Worm (Caenorhabditis elegans) whole organism, young adult: ENCODE data around the gene Y7A9A.1.

Source experiments
- D2030.7 ChIP-seq: fragments of 200-800 bp; sonication (Bioruptor generic); IDR thresholded peaks from 2 replicates; pipeline ENCODE4 v1.3.6; 2022; ENCODE audit warnings: missing genetic modification reagents, missing genetic modification characterization, missing compliant biosample characterization
- F39B2.1 ChIP-seq: fragments of 200-800 bp; sonication (Bioruptor generic); IDR thresholded peaks from 2 replicates; pipeline ENCODE4 v1.3.6; 2022; ENCODE audit warnings: missing genetic modification reagents, missing genetic modification characterization, missing compliant biosample characterization
- F49E8.2 ChIP-seq: sonication (generic microtip); optimal IDR thresholded peaks from 3 replicates; lab custom pipeline; 2017; ENCODE audit warnings: missing genetic modification characterization, mild to moderate bottlenecking, missing compliant biosample characterization, antibody characterized with exemption, moderate library complexity; ENCODE audit not compliant: insufficient read depth
- F57C9.4 ChIP-seq: sonication (generic microtip); optimal IDR thresholded peaks from 2 replicates; lab custom pipeline; 2017; ENCODE audit warnings: mild to moderate bottlenecking, missing genetic modification characterization, missing compliant biosample characterization
- K12H6.12 ChIP-seq: fragments of 200-800 bp; sonication (Bioruptor generic); optimal IDR thresholded peaks from 2 replicates; lab custom pipeline; 2018; ENCODE audit warnings: mild to moderate bottlenecking, missing genetic modification characterization, missing compliant biosample characterization
- T26A5.8 ChIP-seq: sonication (generic microtip); optimal IDR thresholded peaks from 2 replicates; lab custom pipeline; 2016; ENCODE audit warnings: missing genetic modification characterization, missing compliant biosample characterization
- Y95B8A.8 ChIP-seq: fragments of 200-800 bp; sonication (Bioruptor generic); IDR thresholded peaks from 2 replicates; pipeline ENCODE4 v1.3.6; 2022; ENCODE audit warnings: missing genetic modification reagents, missing genetic modification characterization, missing compliant biosample characterization
- ZK185.1 ChIP-seq: sonication (generic microtip); optimal IDR thresholded peaks from 2 replicates; lab custom pipeline; 2016; ENCODE audit warnings: mild to moderate bottlenecking, missing genetic modification characterization, missing compliant biosample characterization; ENCODE audit not compliant: poor library complexity, severe bottlenecking
- aptf-3 ChIP-seq: fragments of 200-800 bp; sonication (Bioruptor generic); IDR thresholded peaks from 2 replicates; pipeline ENCODE4 v1.3.6; 2022; ENCODE audit warnings: missing genetic modification characterization, missing compliant biosample characterization
- attf-6 ChIP-seq: fragments of 200-800 bp; sonication (Bioruptor generic); IDR thresholded peaks from 2 replicates; pipeline ENCODE4 v1.3.6; 2022; ENCODE audit warnings: missing genetic modification reagents, missing genetic modification characterization, missing compliant biosample characterization
- cebp-1 ChIP-seq, 2 experiments: fragments of 200-800 bp in 1 of 2; sonication (Bioruptor generic) in 1 of 2; sonication (generic microtip) in 1 of 2; IDR thresholded peaks in 1 of 2; optimal IDR thresholded peaks in 1 of 2; 2 replicates each; pipeline versions ENCODE4 v1.3.6 to Lab custom; 2017 to 2022; ENCODE audit warnings: missing compliant biosample characterization in 2 of 2, missing genetic modification characterization in 2 of 2, mild to moderate bottlenecking in 1 of 2, missing genetic modification reagents in 1 of 2, moderate library complexity in 1 of 2
- ceh-40 ChIP-seq: fragments of 200-800 bp; sonication (Bioruptor generic); IDR thresholded peaks from 2 replicates; pipeline ENCODE4 v1.3.6; 2022; ENCODE audit warnings: missing genetic modification characterization, missing compliant biosample characterization
- ceh-58 ChIP-seq: fragments of 200-800 bp; sonication (Bioruptor generic); IDR thresholded peaks from 2 replicates; pipeline ENCODE4 v1.3.6; 2022; ENCODE audit warnings: missing genetic modification characterization, missing compliant biosample characterization
- egrh-3 ChIP-seq: fragments of 200-800 bp; sonication (Bioruptor generic); IDR thresholded peaks from 2 replicates; pipeline ENCODE4 v1.3.6; 2022; ENCODE audit warnings: missing genetic modification reagents, missing genetic modification characterization, missing compliant biosample characterization
- fkh-3 ChIP-seq: sonication (generic microtip); optimal IDR thresholded peaks from 2 replicates; lab custom pipeline; 2016; ENCODE audit warnings: mild to moderate bottlenecking, missing genetic modification characterization, missing compliant biosample characterization
- gei-17 ChIP-seq: fragments of 200-800 bp; sonication (Bioruptor generic); optimal IDR thresholded peaks from 2 replicates; lab custom pipeline; 2018; ENCODE audit warnings: mild to moderate bottlenecking, missing genetic modification characterization, missing compliant biosample characterization
- him-1 ChIP-seq: sonication (generic microtip); optimal IDR thresholded peaks from 2 replicates; lab custom pipeline; 2016; ENCODE audit warnings: missing genotype, missing genetic modification reagents, missing genetic modification characterization, missing compliant biosample characterization
- hlh-26 ChIP-seq: fragments of 200-800 bp; sonication (Bioruptor generic); conservative IDR thresholded peaks from 2 replicates; pipeline ENCODE4 v1.3.6; 2022; ENCODE audit warnings: missing genetic modification reagents, missing genetic modification characterization, missing compliant biosample characterization
- hrde-1 ChIP-seq: sonication (generic microtip); optimal IDR thresholded peaks from 2 replicates; lab custom pipeline; 2016; ENCODE audit warnings: missing genetic modification characterization, mild to moderate bottlenecking, missing compliant biosample characterization, moderate library complexity, missing genotype, missing genetic modification reagents, borderline replicate concordance
- hsf-1 ChIP-seq: fragments of 200-800 bp; sonication (Bioruptor generic); IDR thresholded peaks from 2 replicates; pipeline ENCODE4 v1.3.6; 2022; ENCODE audit warnings: missing genetic modification reagents, missing genetic modification characterization, missing compliant biosample characterization
- let-607 ChIP-seq, 2 experiments: fragments of 200-800 bp in 1 of 2; sonication (Bioruptor generic) in 1 of 2; sonication (generic microtip) in 1 of 2; optimal IDR thresholded peaks; 2 replicates each; lab custom pipeline; 2016 to 2018; ENCODE audit warnings: mild to moderate bottlenecking in 2 of 2, missing compliant biosample characterization in 2 of 2, missing genetic modification characterization in 2 of 2, moderate library complexity in 2 of 2, missing genotype in 1 of 2
- lin-40 ChIP-seq: sonication (generic microtip); optimal IDR thresholded peaks from 2 replicates; lab custom pipeline; 2016; ENCODE audit warnings: missing genetic modification characterization, mild to moderate bottlenecking, missing compliant biosample characterization, missing genotype, missing genetic modification reagents
- madf-10 ChIP-seq: sonication (generic microtip); optimal IDR thresholded peaks from 2 replicates; lab custom pipeline; 2016; ENCODE audit warnings: mild to moderate bottlenecking, missing genetic modification characterization, missing compliant biosample characterization
- mxl-1 ChIP-seq: sonication (generic microtip); optimal IDR thresholded peaks from 2 replicates; lab custom pipeline; 2016; ENCODE audit warnings: missing genetic modification characterization, missing compliant biosample characterization
- nfya-1 ChIP-seq: sonication (generic microtip); optimal IDR thresholded peaks from 2 replicates; lab custom pipeline; 2017; ENCODE audit warnings: antibody characterized with exemption, missing compliant biosample characterization, missing genetic modification characterization, borderline replicate concordance; ENCODE audit not compliant: insufficient read depth
- nhr-27 ChIP-seq: fragments of 200-800 bp; sonication (Bioruptor generic); optimal IDR thresholded peaks from 2 replicates; lab custom pipeline; 2018; ENCODE audit warnings: mild to moderate bottlenecking, missing genetic modification characterization, moderate library complexity, missing compliant biosample characterization
- nhr-90 ChIP-seq: sonication (generic microtip); optimal IDR thresholded peaks from 2 replicates; lab custom pipeline; 2016; ENCODE audit warnings: missing genotype, mild to moderate bottlenecking, missing genetic modification characterization, missing compliant biosample characterization
- rec-8 ChIP-seq, 2 experiments: sonication (generic microtip); optimal IDR thresholded peaks; 2 replicates each; lab custom pipeline; 2016; ENCODE audit warnings: mild to moderate bottlenecking in 2 of 2, missing genetic modification characterization in 2 of 2, missing genetic modification reagents in 2 of 2, missing genotype in 2 of 2, missing biosample characterization in 1 of 2, missing compliant biosample characterization in 1 of 2, moderate library complexity in 1 of 2
- snpc-1.3 ChIP-seq: sonication (generic microtip); optimal IDR thresholded peaks from 2 replicates; lab custom pipeline; 2017; ENCODE audit warnings: missing genetic modification characterization, mild to moderate bottlenecking, missing compliant biosample characterization, antibody characterized with exemption, moderate library complexity, missing genotype, missing genetic modification reagents; ENCODE audit not compliant: insufficient read depth
- snpc-4 ChIP-seq, 5 experiments: fragments of 150-350 bp in 1 of 5; sonication (generic microtip) in 4 of 5; optimal IDR thresholded peaks; 2 replicates each; lab custom pipeline; 2014 to 2018; ENCODE audit warnings: missing genetic modification characterization in 5 of 5, missing biosample characterization in 3 of 5, antibody characterized with exemption in 2 of 5, mild to moderate bottlenecking in 2 of 5, missing compliant biosample characterization in 2 of 5, missing genotype in 2 of 5, moderate library complexity in 2 of 5, missing genetic modification reagents in 1 of 5
- tlf-1 ChIP-seq: fragments of 200-800 bp; sonication (Bioruptor generic); optimal IDR thresholded peaks from 2 replicates; lab custom pipeline; 2018; ENCODE audit warnings: mild to moderate bottlenecking, missing genetic modification characterization, missing compliant biosample characterization
- unc-62 ChIP-seq: fragments of 150-350 bp; optimal IDR thresholded peaks from 2 replicates; lab custom pipeline; 2014; ENCODE audit warnings: missing biosample characterization, missing genetic modification reagents, missing genetic modification characterization

Y7A9A.1 gene

ce11 chrIV:16184521-16184920 lies 12.3 kb upstream of the Y7A9A.1 start, which contains the start of gene Y105C5B.1413:
Gene Y105C5B.1413 (minus strand): TSS chrIV:16184621.
- TF ChIP-seq T26A5.8 = no peak
- no peak for TF ChIP-seq ceh-58 (GFP tag; lab: Robert Waterston, UW)
- TF ChIP-seq cebp-1 (GFP tag; IDR thresholded peaks at IDR 0.05; lab: Robert Waterston, UW) = no peak
- TF ChIP-seq cebp-1 (tag; optimal IDR thresholded peaks at IDR 0.05; lab: Kevin White, UChicago) = no peak
- TF ChIP-seq Y95B8A.8 (GFP tag; lab: Robert Waterston, UW) = no peak
- TF ChIP-seq K12H6.12 (tag; lab: Kevin White, UChicago) = no peak
- no peak for TF ChIP-seq let-607 (tag; optimal IDR thresholded peaks at IDR 0.05; lab: Kevin White, UChicago)
- no peak for TF ChIP-seq him-1 (tag; lab: Kevin White, UChicago)
- no peak for TF ChIP-seq F49E8.2 (tag; lab: Kevin White, UChicago)
- no peak for TF ChIP-seq ceh-40
- no peak for TF ChIP-seq hrde-1 (tag; lab: Kevin White, UChicago)
- TF ChIP-seq mxl-1 (tag; lab: Kevin White, UChicago) = no peak
- TF ChIP-seq unc-62 (GFP tag; lab: Kevin White, UChicago) = no peak
- no peak for TF ChIP-seq rec-8 (tag; optimal IDR thresholded peaks at IDR 0.05; lab: Kevin White, UChicago)
- no peak for TF ChIP-seq lin-40 (tag; lab: Kevin White, UChicago)
- TF ChIP-seq F39B2.1 (GFP tag; lab: Robert Waterston, UW) = no peak
- no peak for TF ChIP-seq madf-10 (tag; lab: Kevin White, UChicago)
- no peak for TF ChIP-seq egrh-3 (GFP tag; lab: Robert Waterston, UW)

ce11 chrIV:16186008-16186407 lies 10.8 kb upstream of the Y7A9A.1 start:
- TF ChIP-seq nhr-90 (tag; lab: Kevin White, UChicago) (no peak), tlf-1 (GFP tag; lab: Kevin White, UChicago) (no peak), snpc-4 (GFP tag; optimal IDR thresholded peaks at IDR 0.05; lab: Kevin White, UChicago) (no peak), snpc-4 (tag; optimal IDR thresholded peaks at IDR 0.05; lab: Kevin White, UChicago) (peak in 1 of 4 experiments; percentile 53), D2030.7 (GFP tag; lab: Robert Waterston, UW) (no peak), nfya-1 (tag; lab: Kevin White, UChicago) (no peak), hsf-1 (GFP tag; lab: Robert Waterston, UW) (no peak), attf-6 (peak; percentile 70)

ce11 chrIV:16191597-16191996 lies 5.2 kb upstream of the Y7A9A.1 start:
- TF ChIP-seq mxl-1 (tag; lab: Kevin White, UChicago) (no peak), nhr-27 (no peak), ZK185.1 (no peak), gei-17 (GFP tag; lab: Kevin White, UChicago) (no peak), aptf-3 (GFP tag; lab: Robert Waterston, UW) (no peak), egrh-3 (GFP tag; lab: Robert Waterston, UW) (no peak), attf-6 (peak; percentile 77), T26A5.8 (no peak), F57C9.4 (tag; lab: Kevin White, UChicago) (no peak), fkh-3 (no peak), snpc-1.3 (tag; lab: Kevin White, UChicago) (no peak), hlh-26 (GFP tag; lab: Robert Waterston, UW) (no peak), snpc-4 (GFP tag; optimal IDR thresholded peaks at IDR 0.05; lab: Kevin White, UChicago) (no peak), snpc-4 (tag; optimal IDR thresholded peaks at IDR 0.05; lab: Kevin White, UChicago) (peak in 1 of 4 experiments; percentile 42)
